Worm (Caenorhabditis elegans) whole organism, L2 larva: ENCODE measurements around the gene srg-7.

Source experiments
- C34F6.9 ChIP-seq: fragments of 150-350 bp; optimal IDR thresholded peaks from 2 replicates; lab custom pipeline; 2014; ENCODE audit warnings: missing biosample characterization, missing genetic modification characterization
- alr-1 ChIP-seq: fragments of 150-350 bp; optimal IDR thresholded peaks from 2 replicates; lab custom pipeline; 2014; ENCODE audit warnings: missing biosample characterization, missing genetic modification characterization
- blmp-1 ChIP-seq: sonication (generic microtip); optimal IDR thresholded peaks from 2 replicates; lab custom pipeline; 2017; ENCODE audit warnings: missing genetic modification characterization, mild to moderate bottlenecking, missing compliant biosample characterization, antibody characterized with exemption, moderate library complexity; ENCODE audit not compliant: insufficient read depth
- dmd-4 ChIP-seq: sonication (generic microtip); optimal IDR thresholded peaks from 2 replicates; lab custom pipeline; 2017; ENCODE audit warnings: missing biosample characterization, missing genetic modification characterization
- lin-13 ChIP-seq: fragments of 150-350 bp; optimal IDR thresholded peaks from 2 replicates; lab custom pipeline; 2014; ENCODE audit warnings: missing biosample characterization, missing genetic modification reagents, missing genetic modification characterization
- lin-39 ChIP-seq: fragments of 150-350 bp; optimal IDR thresholded peaks from 2 replicates; lab custom pipeline; 2014; ENCODE audit warnings: missing biosample characterization, missing genetic modification reagents, missing genetic modification characterization
- mdl-1 ChIP-seq, 2 experiments: fragments of 150-350 bp in 1 of 2; sonication (generic microtip) in 1 of 2; optimal IDR thresholded peaks; 2 replicates each; lab custom pipeline; 2017; ENCODE audit warnings: missing biosample characterization in 2 of 2, missing genetic modification characterization in 2 of 2
- nhr-11 ChIP-seq: fragments of 150-350 bp; optimal IDR thresholded peaks from 2 replicates; lab custom pipeline; 2014; ENCODE audit warnings: missing biosample characterization, missing genetic modification characterization
- nhr-21 ChIP-seq: fragments of 150-350 bp; optimal IDR thresholded peaks from 2 replicates; lab custom pipeline; 2014; ENCODE audit warnings: missing biosample characterization, missing genetic modification characterization
- nhr-25 ChIP-seq: fragments of 150-350 bp; sonication (generic microtip); optimal IDR thresholded peaks from 3 replicates; lab custom pipeline; 2014; ENCODE audit warnings: missing biosample characterization, missing genetic modification characterization
- sma-9 ChIP-seq, 2 experiments: fragments of 150-350 bp in 1 of 2; sonication (generic microtip) in 1 of 2; optimal IDR thresholded peaks; 2 replicates each; lab custom pipeline; 2014 to 2016; ENCODE audit warnings: missing genetic modification characterization in 2 of 2, mild to moderate bottlenecking in 1 of 2, missing biosample characterization in 1 of 2, missing compliant biosample characterization in 1 of 2, missing genetic modification reagents in 1 of 2, moderate library complexity in 1 of 2
- unc-62 ChIP-seq: fragments of 150-350 bp; optimal IDR thresholded peaks from 2 replicates; lab custom pipeline; 2014; ENCODE audit warnings: missing biosample characterization, missing genetic modification reagents, missing genetic modification characterization
- ztf-11 ChIP-seq: sonication (generic microtip); optimal IDR thresholded peaks from 2 replicates; lab custom pipeline; 2017; ENCODE audit warnings: missing biosample characterization, missing genetic modification characterization

DNA sequence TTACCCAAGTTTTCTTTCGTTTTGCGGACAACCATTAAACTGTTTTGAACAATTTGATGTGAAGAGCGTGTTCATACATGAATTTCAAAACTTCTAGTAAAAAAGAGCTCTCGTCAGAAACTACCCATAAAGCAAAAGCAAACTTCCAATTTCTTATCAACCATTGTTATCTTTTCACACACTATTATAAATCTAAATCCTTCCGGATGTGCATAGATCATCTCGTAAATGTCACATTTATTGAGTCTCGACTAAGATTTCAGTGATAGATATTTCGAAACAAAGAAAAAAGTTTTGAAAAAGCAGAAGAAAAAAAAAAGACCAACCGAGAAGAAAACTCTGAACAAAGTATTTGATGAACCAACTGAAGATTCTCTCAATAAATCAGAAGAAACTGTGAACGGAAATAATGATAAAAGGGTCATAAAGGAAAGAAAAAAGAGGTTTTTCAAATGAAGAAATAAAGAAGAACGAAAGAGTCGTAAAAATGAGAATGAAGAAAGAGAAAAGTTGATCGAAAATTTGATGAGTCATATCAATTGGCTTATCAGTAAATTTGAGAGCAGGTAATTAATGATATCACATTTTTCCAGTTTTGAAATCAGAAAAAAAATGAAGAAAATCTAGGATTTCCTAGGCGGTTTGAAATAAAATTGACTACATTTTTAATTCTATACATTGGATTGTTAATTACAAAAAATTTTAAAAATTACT is 22.7 kb upstream of the srg-7 start:
- TF ChIP-seq lin-13 (GFP tag; lab: Kevin White, UChicago) = no peak
- TF ChIP-seq alr-1 (tag; lab: Kevin White, UChicago) = no peak
- TF ChIP-seq nhr-25 (tag; lab: Kevin White, UChicago) = no peak
- no peak for TF ChIP-seq C34F6.9 (tag; lab: Kevin White, UChicago)
- TF ChIP-seq ztf-11 (tag; lab: Kevin White, UChicago) = no peak
- no peak for TF ChIP-seq nhr-11 (tag; lab: Kevin White, UChicago)
- no peak for TF ChIP-seq blmp-1 (tag; lab: Kevin White, UChicago)
- no peak for TF ChIP-seq sma-9 (GFP tag; optimal IDR thresholded peaks at IDR 0.05; lab: Kevin White, UChicago)
- no peak for TF ChIP-seq sma-9 (tag; optimal IDR thresholded peaks at IDR 0.05; lab: Kevin White, UChicago)
- TF ChIP-seq unc-62 (GFP tag; lab: Kevin White, UChicago) = no peak
- no peak for TF ChIP-seq mdl-1 (tag; optimal IDR thresholded peaks at IDR 0.05; lab: Kevin White, UChicago)
- no peak for TF ChIP-seq lin-39
- TF ChIP-seq nhr-21 (tag; lab: Kevin White, UChicago) = no peak
- TF ChIP-seq dmd-4 (tag; lab: Kevin White, UChicago) = no peak
